Fruit fly (Drosophila melanogaster) S2 (cell line): Measurements from ENCODE around the gene Mco4.

Experiments used
- CG8478 ChIP-seq: fragments of >200 bp; optimal IDR thresholded peaks from 2 replicates; lab custom pipeline; 2018
- CTCF ChIP-seq, 2 experiments: fragments of >200 bp; optimal IDR thresholded peaks; 2 replicates each; lab custom pipeline; 2018

Mco4 gene

DNA sequence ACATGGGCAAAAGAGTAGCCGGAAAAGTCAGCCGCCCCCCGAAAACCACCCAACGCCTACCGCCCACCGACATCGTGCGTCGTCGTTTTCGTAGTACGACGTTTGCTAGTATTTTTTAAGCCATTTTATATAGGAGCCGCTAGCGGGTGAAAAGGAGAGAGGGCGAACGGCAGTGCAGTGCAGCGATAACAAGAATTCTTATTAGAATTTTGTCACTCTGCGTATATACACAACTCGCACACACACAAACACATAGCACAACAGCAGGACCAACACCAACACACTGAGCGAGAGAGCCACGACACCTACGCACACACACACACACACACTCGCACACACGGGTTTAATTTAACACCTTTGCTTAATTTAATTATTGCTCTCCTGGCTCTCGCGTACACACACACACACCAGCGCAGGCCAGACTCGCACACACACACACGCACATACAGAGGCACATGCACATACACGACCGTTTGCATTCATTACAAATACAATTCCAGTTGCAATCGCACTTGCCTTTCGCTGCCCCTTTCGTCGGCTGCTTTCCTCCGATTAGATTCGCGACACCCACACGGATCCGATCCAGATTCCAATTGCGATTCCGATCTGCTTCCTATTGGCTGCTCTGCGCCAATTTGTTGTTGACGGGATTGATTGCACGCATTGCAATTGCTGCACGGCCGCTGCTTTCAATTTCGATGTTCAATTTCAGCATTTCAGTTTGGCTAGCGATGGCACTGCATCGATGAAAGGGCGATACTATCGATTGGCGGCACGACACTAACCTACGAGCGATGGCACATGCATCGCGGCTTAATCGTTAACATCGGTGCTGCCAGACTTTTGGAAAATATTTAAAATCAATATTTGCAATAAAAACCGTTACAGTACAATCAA lies 28.9 kb downstream of the Mco4 start, which contains the start of gene Socs16D:
Socs16D (minus strand) TSS at position 758 of the 897 bp plus-strand sequence.
- TF ChIP-seq CG8478 = no peak
- TF ChIP-seq CTCF (optimal IDR thresholded peaks at IDR 0.05; lab: Kevin White, UChicago) = peak; percentile 28 to 59

DNA sequence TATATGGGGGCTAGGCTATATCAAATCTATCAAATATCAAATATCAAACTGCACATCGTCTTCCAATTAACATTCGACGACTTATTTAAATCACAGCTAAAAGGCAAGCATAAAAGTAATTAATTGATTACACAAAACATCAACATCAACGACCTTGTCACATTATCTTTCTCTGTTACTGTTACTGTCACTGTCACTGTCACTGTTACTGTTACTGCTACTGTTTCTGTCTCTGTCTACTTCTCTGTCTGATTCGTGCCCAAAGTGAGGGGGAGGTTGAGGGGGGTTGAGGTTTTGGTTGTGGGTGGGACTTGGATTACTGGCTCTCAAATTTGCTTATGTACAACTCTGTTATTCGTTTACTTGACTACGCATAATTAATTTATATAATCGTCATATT lies 34.5 kb downstream of the Mco4 start:
- TF ChIP-seq CTCF (optimal IDR thresholded peaks at IDR 0.05; lab: Kevin White, UChicago) (no peak), CG8478 (no peak)

DNA sequence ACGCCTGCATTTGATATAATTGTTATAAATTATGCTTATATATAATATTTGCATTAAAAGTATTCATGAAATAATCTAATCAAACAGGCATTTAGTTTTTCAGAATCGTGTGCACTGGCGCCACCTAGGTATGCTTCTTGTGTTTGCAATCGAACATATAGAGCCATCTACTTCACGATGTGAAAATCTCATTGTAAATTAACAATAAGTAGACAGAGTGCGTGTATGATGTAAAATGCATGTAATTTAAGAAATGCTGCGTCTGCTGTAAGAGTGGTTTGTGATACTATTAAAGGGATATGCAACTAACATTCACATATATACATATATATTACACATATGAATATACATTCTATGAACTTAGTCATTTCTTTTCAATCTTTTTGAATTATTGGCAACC lies 35.7 kb downstream of the Mco4 start:
- TF ChIP-seq CG8478 (no peak), CTCF (optimal IDR thresholded peaks at IDR 0.05; lab: Kevin White, UChicago) (peak; percentile 95)

DNA sequence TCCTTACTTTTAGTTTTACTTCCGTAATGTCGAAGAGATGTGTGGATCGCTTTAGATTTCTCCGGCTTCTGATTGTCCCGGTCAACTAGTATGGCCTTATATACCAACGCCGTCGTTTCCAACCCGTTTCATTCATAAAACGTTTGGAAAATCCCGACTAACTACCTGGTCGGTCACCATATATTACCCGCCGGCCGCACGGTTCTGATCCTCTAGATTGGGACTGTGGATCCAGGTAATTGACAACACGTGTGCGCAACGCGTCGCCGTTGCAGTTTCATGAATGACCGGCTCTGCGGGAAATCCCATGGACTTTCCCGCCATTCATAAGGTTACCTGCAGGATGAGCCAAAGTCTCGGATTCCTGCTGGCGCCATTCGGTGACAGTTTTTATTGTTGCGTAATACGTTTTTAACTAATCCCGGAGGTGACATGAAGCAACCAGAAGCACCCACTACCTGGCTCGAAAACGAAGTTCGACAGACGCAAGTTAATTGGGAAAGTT lies 36.2 kb downstream of the Mco4 start, which contains the start of gene CG12986:
CG12986 (minus strand) TSS at position 51 of the 505 bp plus-strand sequence.
- TF ChIP-seq CTCF (optimal IDR thresholded peaks at IDR 0.05; lab: Kevin White, UChicago) (no peak), CG8478 (no peak)

DNA sequence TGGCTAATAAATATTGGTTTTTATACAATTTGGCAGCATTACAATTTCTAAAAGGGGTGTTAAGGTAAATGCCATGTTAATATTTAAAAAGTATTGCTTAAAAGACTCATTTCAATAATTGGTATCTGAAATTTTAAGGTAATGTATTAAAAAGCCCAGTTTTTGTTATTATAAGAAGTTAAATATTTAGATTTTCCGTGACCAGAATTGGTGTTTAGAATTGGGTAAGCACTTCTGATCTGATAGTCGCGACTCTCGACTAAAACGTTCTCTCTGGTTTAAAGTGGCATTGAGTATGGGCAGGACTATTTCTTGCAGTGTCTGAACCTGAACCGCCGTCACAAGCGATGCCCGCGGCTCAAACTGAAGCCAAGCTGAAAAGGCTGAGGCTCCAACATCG lies 39.5 kb downstream of the Mco4 start:
- TF ChIP-seq CTCF (optimal IDR thresholded peaks at IDR 0.05; lab: Kevin White, UChicago) = no peak
- no peak for TF ChIP-seq CG8478

DNA sequence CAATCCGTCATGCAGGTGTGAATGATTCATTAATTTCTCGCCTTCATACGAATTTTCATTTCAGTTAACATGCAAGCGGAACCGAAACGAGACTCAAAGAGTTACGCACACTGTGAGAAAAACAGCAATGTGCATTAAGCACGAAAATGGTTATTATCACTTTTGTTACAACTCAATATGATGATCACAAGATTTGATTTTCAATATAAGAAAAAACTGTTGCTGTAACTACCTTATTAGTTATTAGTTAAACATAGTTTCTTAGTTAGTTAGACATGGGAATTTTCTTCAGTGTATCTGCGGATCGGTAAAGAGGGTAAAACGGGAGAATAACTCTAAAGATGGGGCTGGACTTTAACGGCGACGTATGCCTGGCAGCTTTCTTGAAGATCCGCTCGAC lies 41.1 kb downstream of the Mco4 start:
- TF ChIP-seq CTCF (optimal IDR thresholded peaks at IDR 0.05; lab: Kevin White, UChicago) = no peak
- TF ChIP-seq CG8478 = no peak

DNA sequence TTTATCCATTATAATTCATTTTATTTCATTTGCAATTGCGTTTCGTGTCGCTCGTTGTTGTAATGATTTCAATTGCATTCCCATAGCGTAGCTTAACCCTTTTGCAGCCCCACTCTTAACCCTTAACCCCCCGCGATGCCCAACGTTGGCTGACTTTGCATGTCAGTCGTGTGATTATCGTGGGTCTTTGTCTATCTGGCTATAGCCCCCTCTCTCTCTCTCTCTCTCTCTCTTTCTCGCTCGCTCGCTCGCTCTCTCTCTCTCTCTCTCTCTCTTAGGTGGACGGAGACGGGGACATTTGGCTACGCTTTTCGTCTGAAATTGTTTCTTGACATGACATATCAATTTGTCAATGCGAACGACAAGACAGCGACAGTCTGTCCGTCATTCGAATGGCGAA lies 43.7 kb downstream of the Mco4 start:
- no peak for TF ChIP-seq CG8478

DNA sequence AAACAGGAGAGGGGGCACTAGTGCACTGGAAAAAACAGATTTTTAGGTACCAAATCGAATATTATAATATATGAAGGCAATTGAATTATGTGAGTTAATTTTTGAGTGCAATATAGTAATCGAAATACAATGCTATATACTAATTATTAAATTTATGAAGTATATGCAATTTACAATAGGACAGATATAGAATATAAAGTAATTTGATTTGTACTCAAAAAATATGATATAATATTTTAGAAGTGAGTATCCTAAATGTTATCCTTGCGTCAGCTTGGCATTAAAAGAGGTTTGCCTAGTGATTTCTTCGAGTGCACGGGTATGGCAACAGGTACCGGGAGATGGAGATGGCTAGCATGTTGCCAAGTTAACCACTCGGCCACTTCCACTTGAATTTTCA lies 49.0 kb downstream of the Mco4 start:
- TF ChIP-seq CG8478 (no peak), CTCF (optimal IDR thresholded peaks at IDR 0.05; lab: Kevin White, UChicago) (no peak)

DNA sequence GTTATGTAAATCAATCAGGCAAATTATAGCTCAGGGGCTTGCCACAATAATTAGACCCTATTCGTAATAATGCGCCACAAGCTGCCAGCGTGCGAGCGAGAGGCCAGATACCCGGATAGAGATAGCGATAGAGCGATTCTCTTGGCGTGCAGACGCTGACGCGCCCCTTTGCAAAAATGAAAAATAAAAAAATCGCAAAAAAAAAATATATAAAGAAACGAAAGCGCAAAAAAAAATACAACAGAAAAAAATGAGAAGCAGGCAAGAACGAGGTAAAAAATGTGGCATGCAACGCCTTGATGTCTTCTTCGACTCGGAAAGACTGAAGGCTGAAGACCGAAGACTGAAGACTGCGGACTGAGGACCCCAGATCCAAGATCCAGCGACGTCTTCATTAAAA lies 49.6 kb downstream of the Mco4 start:
- TF ChIP-seq CG8478 = no peak
- no peak for TF ChIP-seq CTCF (optimal IDR thresholded peaks at IDR 0.05; lab: Kevin White, UChicago)

DNA sequence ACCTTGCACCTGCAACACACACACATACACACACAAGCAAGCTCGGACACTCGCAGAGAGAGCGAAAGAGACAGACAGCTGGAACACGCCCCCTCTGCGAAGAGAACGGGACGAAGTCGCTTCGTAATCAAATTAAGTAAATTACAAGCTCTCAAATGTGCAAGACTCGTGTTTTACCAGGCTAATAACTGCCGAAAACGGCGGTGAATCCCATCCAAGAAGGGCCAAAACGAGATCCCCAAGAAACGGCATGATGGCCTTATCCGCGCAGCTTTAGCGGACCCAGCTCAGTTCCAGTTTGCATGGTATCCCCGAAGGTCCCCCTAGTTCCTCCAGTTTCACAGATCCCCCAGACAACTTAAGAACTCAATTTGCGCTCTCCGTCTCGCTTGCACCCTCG lies 51.9 kb downstream of the Mco4 start:
- TF ChIP-seq CG8478 (no peak), CTCF (optimal IDR thresholded peaks at IDR 0.05; lab: Kevin White, UChicago) (no peak)
